Worm (Caenorhabditis elegans) whole organism, early embryonic: ENCODE results near the gene T07D4.2.

Source experiments
- B0310.2 ChIP-seq: sonication (generic microtip); optimal IDR thresholded peaks from 2 replicates; lab custom pipeline; 2016; ENCODE audit warnings: mild to moderate bottlenecking, missing genetic modification characterization, missing compliant biosample characterization
- F13C5.2 ChIP-seq: sonication (generic microtip); optimal IDR thresholded peaks from 2 replicates; lab custom pipeline; 2017; ENCODE audit warnings: mild to moderate bottlenecking, missing genetic modification characterization, inconsistent platforms, missing compliant biosample characterization
- aly-1 ChIP-seq: sonication (generic microtip); optimal IDR thresholded peaks from 2 replicates; lab custom pipeline; 2016; ENCODE audit warnings: missing genetic modification characterization, missing compliant biosample characterization
- ama-1 ChIP-seq: fragments of 150-350 bp; optimal IDR thresholded peaks from 2 replicates; lab custom pipeline; 2014
- ceh-13 ChIP-seq: fragments of 200-800 bp; sonication (Bioruptor generic); optimal IDR thresholded peaks from 2 replicates; lab custom pipeline; 2018; ENCODE audit warnings: mild to moderate bottlenecking, missing genetic modification characterization, missing compliant biosample characterization
- ceh-36 ChIP-seq: sonication (generic microtip); optimal IDR thresholded peaks from 2 replicates; lab custom pipeline; 2016; ENCODE audit warnings: missing genetic modification characterization, inconsistent platforms, missing compliant biosample characterization
- ets-7 ChIP-seq: sonication (generic microtip); optimal IDR thresholded peaks from 2 replicates; lab custom pipeline; 2016; ENCODE audit warnings: missing genotype, missing genetic modification characterization, missing compliant biosample characterization
- flt-1 ChIP-seq: fragments of 200-800 bp; sonication (Bioruptor generic); IDR thresholded peaks from 2 replicates; pipeline ENCODE4 v1.3.6; 2022; ENCODE audit warnings: missing genetic modification characterization, missing compliant biosample characterization
- hmbx-1 ChIP-seq: sonication (generic microtip); optimal IDR thresholded peaks from 2 replicates; lab custom pipeline; 2016; ENCODE audit warnings: mild to moderate bottlenecking, missing genetic modification characterization, missing compliant biosample characterization
- hmg-4 ChIP-seq: fragments of 200-800 bp; sonication (Bioruptor generic); optimal IDR thresholded peaks from 2 replicates; lab custom pipeline; 2018; ENCODE audit warnings: mild to moderate bottlenecking, missing genetic modification characterization, missing compliant biosample characterization
- hnd-1 ChIP-seq: sonication (generic microtip); optimal IDR thresholded peaks from 2 replicates; lab custom pipeline; 2016; ENCODE audit warnings: missing genetic modification characterization, missing compliant biosample characterization
- pes-1 ChIP-seq: fragments of 200-800 bp; sonication (Bioruptor generic); IDR thresholded peaks from 2 replicates; pipeline ENCODE4 v1.3.6; 2022; ENCODE audit warnings: missing genetic modification reagents, missing genetic modification characterization, missing compliant biosample characterization
- scrt-1 ChIP-seq: fragments of 200-800 bp; sonication (Bioruptor generic); IDR thresholded peaks from 2 replicates; pipeline ENCODE4 v1.3.6; 2022; ENCODE audit warnings: missing genetic modification characterization, missing compliant biosample characterization
- sea-1 ChIP-seq: fragments of 200-800 bp; sonication (Bioruptor generic); conservative IDR thresholded peaks from 2 replicates; pipeline ENCODE4 v1.3.6; 2022; ENCODE audit warnings: missing genetic modification characterization, missing compliant biosample characterization
- tbx-11 ChIP-seq: fragments of 200-800 bp; sonication (Bioruptor generic); IDR thresholded peaks from 2 replicates; pipeline ENCODE4 v1.3.6; 2022; ENCODE audit warnings: missing genetic modification characterization, missing compliant biosample characterization
- tbx-37 ChIP-seq: fragments of 200-800 bp; sonication (Bioruptor generic); conservative IDR thresholded peaks from 2 replicates; pipeline ENCODE4 v1.3.6; 2022; ENCODE audit warnings: missing genetic modification reagents, missing genetic modification characterization, missing compliant biosample characterization
- tra-4 ChIP-seq: sonication (generic microtip); optimal IDR thresholded peaks from 2 replicates; lab custom pipeline; 2017; ENCODE audit warnings: missing genetic modification characterization, missing compliant biosample characterization

T07D4.2 gene

DNA sequence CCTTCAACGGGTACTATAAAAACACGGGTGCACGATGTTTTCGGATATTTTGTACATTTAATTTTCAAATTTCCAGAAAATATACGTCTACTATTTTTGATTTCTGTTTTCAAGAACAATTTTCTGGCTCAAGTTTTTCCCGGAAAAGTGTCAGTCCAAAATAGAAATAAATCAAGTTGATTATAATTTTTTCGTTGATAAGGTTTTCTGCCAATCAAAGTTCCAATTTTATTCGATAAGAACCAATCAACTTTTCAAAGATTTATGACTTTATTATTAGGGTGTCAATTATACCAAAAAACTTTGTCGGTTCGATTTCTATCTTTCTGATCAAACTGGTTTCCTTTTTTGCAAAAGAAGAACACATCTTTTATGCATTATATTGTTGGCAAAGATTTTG, 40.9 kb upstream of the T07D4.2 start:
- TF ChIP-seq scrt-1 (GFP tag; lab: Robert Waterston, UW) (no peak), hmbx-1 (tag; lab: Kevin White, UChicago) (no peak), ets-7 (tag; lab: Kevin White, UChicago) (no peak), tbx-37 (GFP tag; lab: Robert Waterston, UW) (no peak), ceh-13 (GFP tag; lab: Kevin White, UChicago) (no peak), flt-1 (GFP tag; lab: Robert Waterston, UW) (no peak), F13C5.2 (tag; lab: Kevin White, UChicago) (no peak), pes-1 (GFP tag; lab: Robert Waterston, UW) (no peak), ceh-36 (no peak), ama-1 (no peak), B0310.2 (tag; lab: Kevin White, UChicago) (no peak), aly-1 (tag; lab: Kevin White, UChicago) (no peak), hmg-4 (GFP tag; lab: Kevin White, UChicago) (no peak), tbx-11 (GFP tag; lab: Robert Waterston, UW) (no peak), hnd-1 (tag; lab: Kevin White, UChicago) (no peak), tra-4 (tag; lab: Kevin White, UChicago) (no peak), sea-1 (no peak)

DNA sequence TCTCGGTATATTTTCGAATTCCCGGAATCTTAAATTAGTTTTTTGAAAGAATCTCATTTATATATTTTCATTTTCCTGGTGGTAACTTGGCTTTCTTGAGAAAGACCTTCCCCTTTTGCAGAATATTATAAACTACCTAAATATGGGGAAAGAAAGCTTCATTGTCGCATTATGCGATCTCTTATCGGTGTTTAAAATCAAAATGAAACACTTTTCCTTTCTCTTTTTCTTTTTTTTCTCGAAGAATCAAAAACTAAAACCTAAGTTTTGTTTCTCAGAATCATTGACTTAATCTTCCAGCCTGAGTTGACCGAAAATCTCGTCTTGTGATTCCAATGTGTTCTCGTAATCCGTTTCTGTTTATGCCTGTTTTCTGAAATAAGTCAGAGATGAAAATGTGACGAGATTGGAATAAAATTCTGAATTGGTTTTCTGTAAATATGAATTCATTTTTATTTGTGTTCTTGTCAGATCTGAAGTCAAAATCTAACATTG, 38.8 kb upstream of the T07D4.2 start:
- TF ChIP-seq ets-7 (tag; lab: Kevin White, UChicago) (no peak), ceh-13 (GFP tag; lab: Kevin White, UChicago) (no peak), ceh-36 (no peak)

- TF ChIP-seq sea-1 (no peak), pes-1 (GFP tag; lab: Robert Waterston, UW) (no peak), hnd-1 (tag; lab: Kevin White, UChicago) (no peak), ceh-36 (no peak), scrt-1 (GFP tag; lab: Robert Waterston, UW) (no peak), aly-1 (tag; lab: Kevin White, UChicago) (no peak), ama-1 (no peak), tbx-11 (GFP tag; lab: Robert Waterston, UW) (no peak)
Observed at ce11 chrII:8911929-8912328, 38.2 kb upstream of the T07D4.2 start, which contains the start of gene B0457.4. B0457.4 (minus strand) TSS chrII:8912029.

DNA sequence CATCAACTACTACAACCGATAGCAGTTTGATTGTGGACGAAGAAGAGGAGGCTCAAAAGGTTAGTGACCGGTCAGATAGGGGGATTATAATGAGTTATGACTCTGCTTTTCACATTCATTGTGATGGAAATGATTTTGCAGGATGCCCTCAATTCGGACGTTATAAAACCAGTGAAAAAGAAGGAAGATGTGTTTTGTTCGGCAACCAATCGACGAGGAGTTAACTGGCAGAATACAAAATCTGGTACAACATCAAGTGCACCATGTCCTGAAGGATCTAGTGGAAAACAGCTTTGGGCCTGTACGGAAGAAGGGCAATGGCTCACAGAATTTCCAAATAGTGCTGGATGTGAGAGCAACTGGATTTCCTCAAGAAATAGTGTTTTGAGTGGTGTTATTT, 30.1 kb upstream of the T07D4.2 start:
- TF ChIP-seq flt-1 (GFP tag; lab: Robert Waterston, UW) = no peak
- no peak for TF ChIP-seq hmbx-1 (tag; lab: Kevin White, UChicago)
- no peak for TF ChIP-seq hnd-1 (tag; lab: Kevin White, UChicago)
- no peak for TF ChIP-seq tbx-11 (GFP tag; lab: Robert Waterston, UW)
- no peak for TF ChIP-seq aly-1 (tag; lab: Kevin White, UChicago)
- no peak for TF ChIP-seq hmg-4 (GFP tag; lab: Kevin White, UChicago)
- no peak for TF ChIP-seq ama-1
- TF ChIP-seq scrt-1 (GFP tag; lab: Robert Waterston, UW) = no peak
- no peak for TF ChIP-seq sea-1
- TF ChIP-seq tra-4 (tag; lab: Kevin White, UChicago) = no peak
- TF ChIP-seq ets-7 (tag; lab: Kevin White, UChicago) = no peak
- no peak for TF ChIP-seq B0310.2 (tag; lab: Kevin White, UChicago)
- no peak for TF ChIP-seq tbx-37 (GFP tag; lab: Robert Waterston, UW)
- TF ChIP-seq F13C5.2 (tag; lab: Kevin White, UChicago) = no peak
- TF ChIP-seq ceh-36 = no peak
- no peak for TF ChIP-seq ceh-13 (GFP tag; lab: Kevin White, UChicago)
- no peak for TF ChIP-seq pes-1 (GFP tag; lab: Robert Waterston, UW)

- TF ChIP-seq hmg-4 (GFP tag; lab: Kevin White, UChicago) (no peak), aly-1 (tag; lab: Kevin White, UChicago) (no peak), tbx-37 (GFP tag; lab: Robert Waterston, UW) (no peak), ets-7 (tag; lab: Kevin White, UChicago) (no peak), tra-4 (tag; lab: Kevin White, UChicago) (no peak), hnd-1 (tag; lab: Kevin White, UChicago) (no peak)
Observed at ce11 chrII:8899357-8899748, 25.6 kb upstream of the T07D4.2 start.

ce11 chrII:8898582-8899356, 25.0 kb upstream of the T07D4.2 start:
- TF ChIP-seq hmbx-1 (tag; lab: Kevin White, UChicago) = no peak
- TF ChIP-seq hnd-1 (tag; lab: Kevin White, UChicago) = no peak
- TF ChIP-seq tbx-37 (GFP tag; lab: Robert Waterston, UW) = no peak
- no peak for TF ChIP-seq B0310.2 (tag; lab: Kevin White, UChicago)
- TF ChIP-seq scrt-1 (GFP tag; lab: Robert Waterston, UW) = no peak

DNA sequence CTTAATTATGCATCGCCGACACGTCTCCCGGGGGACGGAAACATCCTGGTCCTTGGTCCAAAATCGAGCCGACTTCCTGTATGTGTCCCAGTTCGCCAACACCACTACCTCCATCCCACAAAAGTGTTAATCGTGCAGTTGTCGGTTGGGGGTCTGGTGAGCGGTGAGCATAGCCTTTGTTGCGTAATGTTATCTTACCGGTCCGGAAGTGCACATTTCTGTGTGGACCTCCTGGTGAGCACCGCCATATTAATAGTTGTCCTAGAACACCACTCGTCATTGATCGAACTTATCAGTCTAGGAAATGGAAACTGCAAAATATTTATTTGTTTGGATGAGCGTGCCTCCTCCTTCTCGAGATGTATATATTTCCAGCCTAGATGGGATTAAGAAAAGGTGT, 23.5 kb upstream of the T07D4.2 start:
- TF ChIP-seq pes-1 (GFP tag; lab: Robert Waterston, UW) (no peak), ets-7 (tag; lab: Kevin White, UChicago) (peak; percentile 64)

DNA sequence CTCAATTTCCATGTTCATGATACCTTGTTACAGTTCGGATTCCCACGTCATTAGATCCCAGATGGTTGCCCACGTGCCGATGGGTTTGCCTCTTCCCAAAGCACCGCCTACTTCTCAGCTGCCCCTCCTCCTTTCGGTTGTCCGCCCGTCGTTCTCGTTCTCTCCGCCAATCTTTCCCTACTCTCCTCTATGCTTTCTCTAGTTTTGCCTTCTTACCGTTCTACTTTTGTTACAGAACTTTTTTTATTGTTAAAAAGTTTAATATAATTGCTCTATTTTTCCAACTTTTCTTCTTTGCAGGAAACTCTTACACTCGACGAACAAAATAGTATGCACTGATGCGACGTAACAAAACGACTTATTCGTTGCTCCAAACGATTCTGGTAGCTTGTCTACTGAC, 22.8 kb upstream of the T07D4.2 start, which contains the start of gene lat-1:
Gene lat-1, plus strand, starts transcription at position 301 of the 400 bp plus-strand sequence.
- no peak for TF ChIP-seq B0310.2 (tag; lab: Kevin White, UChicago)
- TF ChIP-seq ets-7 (tag; lab: Kevin White, UChicago) = no peak
- no peak for TF ChIP-seq hmg-4 (GFP tag; lab: Kevin White, UChicago)
- TF ChIP-seq aly-1 (tag; lab: Kevin White, UChicago) = no peak
- TF ChIP-seq ceh-13 (GFP tag; lab: Kevin White, UChicago) = no peak
- no peak for TF ChIP-seq tbx-37 (GFP tag; lab: Robert Waterston, UW)
- no peak for TF ChIP-seq sea-1
- TF ChIP-seq hmbx-1 (tag; lab: Kevin White, UChicago) = no peak
